Worm (Caenorhabditis elegans): ENCODE data around the gene M199.9.

DNA sequence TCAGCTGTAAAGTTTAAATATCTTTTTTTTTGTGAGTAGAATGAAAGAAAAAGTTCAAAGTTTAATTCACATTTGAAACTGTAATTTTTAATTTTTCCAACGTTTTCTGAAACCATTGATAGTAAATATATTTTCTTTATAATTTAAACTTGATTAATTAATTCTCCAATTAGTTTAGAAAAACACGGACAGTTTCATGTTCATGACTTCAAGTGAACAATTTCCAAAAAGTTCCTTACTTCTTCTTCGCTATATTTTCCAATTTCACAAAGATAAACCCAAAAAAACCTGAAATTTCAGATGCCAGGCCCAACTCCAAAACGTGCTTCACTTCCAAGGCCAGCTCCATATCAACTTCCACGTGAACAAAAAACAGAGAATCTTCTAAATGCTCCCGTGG, 19.2 kb downstream of the M199.9 start, which contains the start of gene M199.2:
- no peak for TF ChIP-seq ets-4 (tag; optimal IDR thresholded peaks at IDR 0.05)
- no peak for TF ChIP-seq fkh-10 (GFP tag; optimal IDR thresholded peaks at IDR 0.05)
